Fruit fly (Drosophila melanogaster) whole organism: ENCODE data around the gene ear.
A peak's percentile ranks its signal among the peaks of the same experiment; 100 is the strongest.

Experiments
- CG8478 ChIP-seq: fragments of >200 bp; optimal IDR thresholded peaks from 2 replicates; lab custom pipeline; 2018; ENCODE audit warnings: inconsistent platforms
- Dll ChIP-seq: fragments of >200 bp; optimal IDR thresholded peaks from 2 replicates; lab custom pipeline; 2017
- EcR ChIP-seq, 2 experiments: fragments of >200 bp; optimal IDR thresholded peaks; 2 replicates each; lab custom pipeline; 2017; ENCODE audit warnings: missing biosample characterization in 2 of 2, missing genetic modification characterization in 2 of 2, missing genetic modification reagents in 2 of 2
- pan ChIP-seq: fragments of >200 bp; optimal IDR thresholded peaks from 2 replicates; lab custom pipeline; 2017
- psq ChIP-seq: fragments of >200 bp; optimal IDR thresholded peaks from 2 replicates; lab custom pipeline; 2017
- usp ChIP-seq: fragments of >200 bp; optimal IDR thresholded peaks from 2 replicates; lab custom pipeline; 2017; ENCODE audit warnings: missing biosample characterization, missing genetic modification characterization, mixed read lengths

ear gene

dm6 chr3R:15320747-15321085 is at the start of gene ear:
ear (plus strand) TSS chr3R:15320756.
- TF ChIP-seq pan (lab: Kevin White, UChicago) (no peak), usp (GFP tag; lab: Kevin White, UChicago) (no peak), CG8478 (no peak), Dll (lab: Kevin White, UChicago) (no peak), EcR (GFP tag; optimal IDR thresholded peaks at IDR 0.05; lab: Kevin White, UChicago) (no peak), psq (lab: Kevin White, UChicago) (no peak)

dm6 chr3R:15275158-15275623 is 45.4 kb upstream of the ear start, which contains the start of the genes Cp190 and CG4338:
Cp190 (minus strand) TSS chr3R:15275241.
CG4338 (plus strand) TSS chr3R:15275522.
- TF ChIP-seq pan (lab: Kevin White, UChicago) (no peak), usp (GFP tag; lab: Kevin White, UChicago) (no peak), Dll (lab: Kevin White, UChicago) (no peak), psq (lab: Kevin White, UChicago) (no peak), CG8478 (no peak), EcR (GFP tag; optimal IDR thresholded peaks at IDR 0.05; lab: Kevin White, UChicago) (no peak)

- TF ChIP-seq usp (GFP tag; lab: Kevin White, UChicago) (no peak), EcR (GFP tag; optimal IDR thresholded peaks at IDR 0.05; lab: Kevin White, UChicago) (no peak), pan (lab: Kevin White, UChicago) (peak; percentile 77), CG8478 (no peak)
Measured at dm6 chr3R:15277926-15278869, 42.4 kb upstream of the ear start, which contains the start of the genes MRG15 and Tm1. MRG15 (minus strand) TSS chr3R:15278109. Tm1 (plus strand) TSS chr3R:15278220.

dm6 chr3R:15280619-15281334 is 39.8 kb upstream of the ear start:
- no peak for TF ChIP-seq EcR (GFP tag; optimal IDR thresholded peaks at IDR 0.05; lab: Kevin White, UChicago)
- TF ChIP-seq psq (lab: Kevin White, UChicago) = no peak
- no peak for TF ChIP-seq usp (GFP tag; lab: Kevin White, UChicago)
- TF ChIP-seq CG8478 = no peak
- no peak for TF ChIP-seq Dll (lab: Kevin White, UChicago)
- no peak for TF ChIP-seq pan (lab: Kevin White, UChicago)

- TF ChIP-seq usp (GFP tag; lab: Kevin White, UChicago) = no peak
- TF ChIP-seq Dll (lab: Kevin White, UChicago) = no peak
- TF ChIP-seq pan (lab: Kevin White, UChicago) = no peak
- TF ChIP-seq psq (lab: Kevin White, UChicago) = no peak
- no peak for TF ChIP-seq CG8478
- no peak for TF ChIP-seq EcR (GFP tag; optimal IDR thresholded peaks at IDR 0.05; lab: Kevin White, UChicago)
Measured at dm6 chr3R:15281335-15281963, 39.1 kb upstream of the ear start.

dm6 chr3R:15282326-15282725 is 38.2 kb upstream of the ear start:
- TF ChIP-seq usp (GFP tag; lab: Kevin White, UChicago) = no peak
- TF ChIP-seq pan (lab: Kevin White, UChicago) = no peak
- no peak for TF ChIP-seq psq (lab: Kevin White, UChicago)
- no peak for TF ChIP-seq EcR (GFP tag; optimal IDR thresholded peaks at IDR 0.05; lab: Kevin White, UChicago)
- TF ChIP-seq CG8478 = no peak
- TF ChIP-seq Dll (lab: Kevin White, UChicago) = no peak

- no peak for TF ChIP-seq usp (GFP tag; lab: Kevin White, UChicago)
- TF ChIP-seq psq (lab: Kevin White, UChicago) = no peak
- no peak for TF ChIP-seq EcR (GFP tag; optimal IDR thresholded peaks at IDR 0.05; lab: Kevin White, UChicago)
- no peak for TF ChIP-seq pan (lab: Kevin White, UChicago)
- TF ChIP-seq Dll (lab: Kevin White, UChicago) = no peak
- TF ChIP-seq CG8478 = no peak
Measured at dm6 chr3R:15282982-15283809, 37.4 kb upstream of the ear start.

dm6 chr3R:15286024-15286692 is 34.4 kb upstream of the ear start:
- TF ChIP-seq EcR (GFP tag; optimal IDR thresholded peaks at IDR 0.05; lab: Kevin White, UChicago) = no peak
- no peak for TF ChIP-seq psq (lab: Kevin White, UChicago)
- no peak for TF ChIP-seq pan (lab: Kevin White, UChicago)
- no peak for TF ChIP-seq Dll (lab: Kevin White, UChicago)
- TF ChIP-seq usp (GFP tag; lab: Kevin White, UChicago) = no peak
- TF ChIP-seq CG8478 = no peak

- no peak for TF ChIP-seq EcR (GFP tag; optimal IDR thresholded peaks at IDR 0.05; lab: Kevin White, UChicago)
- TF ChIP-seq pan (lab: Kevin White, UChicago) = no peak
- no peak for TF ChIP-seq CG8478
- TF ChIP-seq psq (lab: Kevin White, UChicago) = no peak
- TF ChIP-seq Dll (lab: Kevin White, UChicago) = no peak
- TF ChIP-seq usp (GFP tag; lab: Kevin White, UChicago) = no peak
Measured at dm6 chr3R:15286693-15287041, 33.9 kb upstream of the ear start.

- TF ChIP-seq pan (lab: Kevin White, UChicago) (no peak), EcR (GFP tag; optimal IDR thresholded peaks at IDR 0.05; lab: Kevin White, UChicago) (no peak), usp (GFP tag; lab: Kevin White, UChicago) (no peak), Dll (lab: Kevin White, UChicago) (no peak), CG8478 (no peak), psq (lab: Kevin White, UChicago) (no peak)
Measured at dm6 chr3R:15287763-15288162, 32.8 kb upstream of the ear start.
